Worm (Caenorhabditis elegans) whole organism, L2 larva: Measurements from ENCODE around the gene Y32B12B.2.

ENCODE experiments used
- C34F6.9 ChIP-seq: fragments of 150-350 bp; optimal IDR thresholded peaks from 2 replicates; lab custom pipeline; 2014; ENCODE audit warnings: missing biosample characterization, missing genetic modification characterization
- F13H6.1 ChIP-seq: sonication (generic microtip); optimal IDR thresholded peaks from 2 replicates; lab custom pipeline; 2016; ENCODE audit warnings: missing genetic modification characterization, missing compliant biosample characterization
- R02D3.7 ChIP-seq: fragments of 150-350 bp; optimal IDR thresholded peaks from 2 replicates; lab custom pipeline; 2014; ENCODE audit warnings: missing biosample characterization, missing genetic modification characterization
- Y55F3AM.14 ChIP-seq: fragments of 200-800 bp; sonication (Bioruptor generic); optimal IDR thresholded peaks from 2 replicates; lab custom pipeline; 2018; ENCODE audit warnings: mild to moderate bottlenecking, missing genetic modification characterization, missing compliant biosample characterization
- alr-1 ChIP-seq: fragments of 150-350 bp; optimal IDR thresholded peaks from 2 replicates; lab custom pipeline; 2014; ENCODE audit warnings: missing biosample characterization, missing genetic modification characterization
- ama-1 ChIP-seq: fragments of 150-350 bp; optimal IDR thresholded peaks from 2 replicates; lab custom pipeline; 2018; ENCODE audit warnings: inconsistent platforms
- blmp-1 ChIP-seq: sonication (generic microtip); optimal IDR thresholded peaks from 2 replicates; lab custom pipeline; 2017; ENCODE audit warnings: missing genetic modification characterization, mild to moderate bottlenecking, missing compliant biosample characterization, antibody characterized with exemption, moderate library complexity; ENCODE audit not compliant: insufficient read depth
- ceh-16 ChIP-seq: fragments of 150-350 bp; optimal IDR thresholded peaks from 2 replicates; lab custom pipeline; 2014; ENCODE audit warnings: missing biosample characterization, missing genetic modification characterization
- crh-2 ChIP-seq: sonication (generic microtip); optimal IDR thresholded peaks from 2 replicates; lab custom pipeline; 2017; ENCODE audit warnings: missing biosample characterization, missing genetic modification characterization
- dmd-4 ChIP-seq: sonication (generic microtip); optimal IDR thresholded peaks from 2 replicates; lab custom pipeline; 2017; ENCODE audit warnings: missing biosample characterization, missing genetic modification characterization
- egl-27 ChIP-seq: sonication (generic microtip); optimal IDR thresholded peaks from 3 replicates; lab custom pipeline; 2017; ENCODE audit warnings: missing biosample characterization, missing genetic modification reagents, missing genetic modification characterization
- elt-1 ChIP-seq: fragments of 150-350 bp; optimal IDR thresholded peaks from 2 replicates; lab custom pipeline; 2014; ENCODE audit warnings: missing biosample characterization, missing genetic modification characterization
- fos-1 ChIP-seq: fragments of 150-350 bp; optimal IDR thresholded peaks from 2 replicates; lab custom pipeline; 2014; ENCODE audit warnings: missing biosample characterization, missing genetic modification characterization
- gmeb-1 ChIP-seq: fragments of 150-350 bp; optimal IDR thresholded peaks from 2 replicates; lab custom pipeline; 2014; ENCODE audit warnings: missing biosample characterization, missing genetic modification characterization
- lin-13 ChIP-seq: fragments of 150-350 bp; optimal IDR thresholded peaks from 2 replicates; lab custom pipeline; 2014; ENCODE audit warnings: missing biosample characterization, missing genetic modification reagents, missing genetic modification characterization
- lin-39 ChIP-seq: fragments of 150-350 bp; optimal IDR thresholded peaks from 2 replicates; lab custom pipeline; 2014; ENCODE audit warnings: missing biosample characterization, missing genetic modification reagents, missing genetic modification characterization
- lsy-2 ChIP-seq, 2 experiments: fragments of 150-350 bp in 1 of 2; sonication (generic microtip) in 1 of 2; optimal IDR thresholded peaks; 2 replicates each; lab custom pipeline; 2014 to 2017; ENCODE audit warnings: missing biosample characterization in 2 of 2, missing genetic modification characterization in 2 of 2
- mbf-1 ChIP-seq: sonication (generic microtip); optimal IDR thresholded peaks from 2 replicates; lab custom pipeline; 2017; ENCODE audit warnings: missing biosample characterization, missing genetic modification characterization
- mdl-1 ChIP-seq, 2 experiments: fragments of 150-350 bp in 1 of 2; sonication (generic microtip) in 1 of 2; optimal IDR thresholded peaks; 2 replicates each; lab custom pipeline; 2017; ENCODE audit warnings: missing biosample characterization in 2 of 2, missing genetic modification characterization in 2 of 2
- nhr-10 ChIP-seq: sonication (generic microtip); optimal IDR thresholded peaks from 2 replicates; lab custom pipeline; 2017; ENCODE audit warnings: missing biosample characterization, missing genetic modification characterization
- nhr-12 ChIP-seq: fragments of 150-350 bp; optimal IDR thresholded peaks from 2 replicates; lab custom pipeline; 2014; ENCODE audit warnings: missing biosample characterization, missing genetic modification characterization
- nhr-129 ChIP-seq: fragments of 150-350 bp; optimal IDR thresholded peaks from 2 replicates; lab custom pipeline; 2014; ENCODE audit warnings: missing biosample characterization, missing genetic modification characterization
- nhr-21 ChIP-seq: fragments of 150-350 bp; optimal IDR thresholded peaks from 2 replicates; lab custom pipeline; 2014; ENCODE audit warnings: missing biosample characterization, missing genetic modification characterization
- nhr-237 ChIP-seq: fragments of 150-350 bp; optimal IDR thresholded peaks from 2 replicates; lab custom pipeline; 2014; ENCODE audit warnings: missing biosample characterization, missing genetic modification characterization
- nhr-25 ChIP-seq: fragments of 150-350 bp; sonication (generic microtip); optimal IDR thresholded peaks from 3 replicates; lab custom pipeline; 2014; ENCODE audit warnings: missing biosample characterization, missing genetic modification characterization
- nhr-6 ChIP-seq: fragments of 150-350 bp; optimal IDR thresholded peaks from 2 replicates; lab custom pipeline; 2014; ENCODE audit warnings: missing biosample characterization, missing genetic modification characterization
- nhr-77 ChIP-seq: fragments of 150-350 bp; optimal IDR thresholded peaks from 2 replicates; lab custom pipeline; 2014; ENCODE audit warnings: missing biosample characterization, missing genetic modification characterization
- peb-1 ChIP-seq: fragments of 150-350 bp; optimal IDR thresholded peaks from 2 replicates; lab custom pipeline; 2014; ENCODE audit warnings: missing biosample characterization, missing genetic modification characterization
- skn-1 ChIP-seq: sonication (generic microtip); optimal IDR thresholded peaks from 2 replicates; lab custom pipeline; 2017; ENCODE audit warnings: missing biosample characterization, missing genetic modification characterization
- sma-3 ChIP-seq: sonication (generic microtip); optimal IDR thresholded peaks from 2 replicates; lab custom pipeline; 2016; ENCODE audit warnings: missing genetic modification reagents, missing genetic modification characterization, missing compliant biosample characterization
- sma-9 ChIP-seq, 2 experiments: fragments of 150-350 bp in 1 of 2; sonication (generic microtip) in 1 of 2; optimal IDR thresholded peaks; 2 replicates each; lab custom pipeline; 2014 to 2016; ENCODE audit warnings: missing genetic modification characterization in 2 of 2, mild to moderate bottlenecking in 1 of 2, missing biosample characterization in 1 of 2, missing compliant biosample characterization in 1 of 2, missing genetic modification reagents in 1 of 2, moderate library complexity in 1 of 2
- zag-1 ChIP-seq: fragments of 150-350 bp; optimal IDR thresholded peaks from 2 replicates; lab custom pipeline; 2014; ENCODE audit warnings: missing biosample characterization, missing genetic modification characterization
- ztf-1 ChIP-seq: fragments of 200-800 bp; sonication (Bioruptor generic); conservative IDR thresholded peaks from 2 replicates; pipeline ENCODE4 v1.3.6; 2022; ENCODE audit warnings: missing genetic modification characterization, missing compliant biosample characterization
- ztf-11 ChIP-seq: sonication (generic microtip); optimal IDR thresholded peaks from 2 replicates; lab custom pipeline; 2017; ENCODE audit warnings: missing biosample characterization, missing genetic modification characterization
- ztf-4 ChIP-seq: fragments of 150-350 bp; optimal IDR thresholded peaks from 2 replicates; lab custom pipeline; 2014; ENCODE audit warnings: missing biosample characterization, missing genetic modification characterization

The Y32B12B.2 gene

DNA sequence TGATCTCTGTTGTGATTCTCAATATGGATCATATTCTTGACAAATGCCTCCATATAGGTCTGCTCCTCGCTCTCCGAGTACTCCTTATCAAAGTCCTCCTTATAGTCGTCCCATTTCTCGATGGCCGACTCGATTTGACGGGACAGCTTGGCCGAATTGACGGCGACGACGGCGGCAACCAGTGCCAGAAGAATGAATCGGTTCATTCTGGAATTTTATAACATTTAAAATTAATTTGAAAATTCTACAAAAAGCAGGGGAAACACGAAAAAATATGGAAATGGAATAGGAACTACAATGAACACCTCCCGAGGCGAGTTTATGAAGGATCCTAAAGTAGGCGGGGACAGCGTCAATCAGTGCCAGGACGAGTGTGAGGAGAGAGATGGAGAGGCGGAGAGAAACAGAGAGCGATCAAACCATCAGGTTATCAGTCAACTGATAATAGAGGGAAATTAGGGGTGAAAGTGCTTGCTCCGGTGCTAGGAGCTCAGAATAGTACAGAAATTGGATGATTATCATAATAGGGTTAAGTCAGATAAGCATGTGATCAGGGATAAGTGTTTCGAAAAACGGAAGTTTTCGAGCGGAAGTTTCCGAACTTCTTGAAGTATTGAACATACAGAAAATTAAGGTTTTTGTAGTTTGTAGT, 57.1 kb downstream of the Y32B12B.2 start, which contains the start of gene cpl-1:
Gene cpl-1 (minus strand): TSS at position 207 of the 652 bp plus-strand sequence.
- TF ChIP-seq ztf-1 (GFP tag; lab: Robert Waterston, UW) (no peak), nhr-237 (tag; lab: Kevin White, UChicago) (no peak), lsy-2 (tag; optimal IDR thresholded peaks at IDR 0.05; lab: Kevin White, UChicago) (peak in 1 of 2 experiments; percentile 37), ama-1 (peak; percentile 70), mdl-1 (tag; optimal IDR thresholded peaks at IDR 0.05; lab: Kevin White, UChicago) (no peak), blmp-1 (peak; percentile 9), sma-3 (no peak), zag-1 (no peak), mbf-1 (tag; lab: Kevin White, UChicago) (no peak), F13H6.1 (peak; percentile 25), R02D3.7 (tag; lab: Kevin White, UChicago) (no peak), nhr-12 (tag; lab: Kevin White, UChicago) (no peak), ceh-16 (tag; lab: Kevin White, UChicago) (no peak), nhr-25 (tag; lab: Kevin White, UChicago) (no peak), crh-2 (peak; percentile 20), lin-39 (tag; lab: Kevin White, UChicago) (no peak), gmeb-1 (tag; lab: Kevin White, UChicago) (no peak), egl-27 (tag; lab: Kevin White, UChicago) (no peak), nhr-129 (tag; lab: Kevin White, UChicago) (peak; percentile 33), elt-1 (tag; lab: Kevin White, UChicago) (no peak), fos-1 (tag; lab: Kevin White, UChicago) (peak; percentile 56), skn-1 (tag; lab: Kevin White, UChicago) (no peak), Y55F3AM.14 (GFP tag; lab: Kevin White, UChicago) (no peak), sma-9 (GFP tag; optimal IDR thresholded peaks at IDR 0.05; lab: Kevin White, UChicago) (peak; percentile 38), sma-9 (tag; optimal IDR thresholded peaks at IDR 0.05; lab: Kevin White, UChicago) (no peak), nhr-21 (tag; lab: Kevin White, UChicago) (no peak), nhr-10 (no peak), nhr-6 (no peak)

DNA sequence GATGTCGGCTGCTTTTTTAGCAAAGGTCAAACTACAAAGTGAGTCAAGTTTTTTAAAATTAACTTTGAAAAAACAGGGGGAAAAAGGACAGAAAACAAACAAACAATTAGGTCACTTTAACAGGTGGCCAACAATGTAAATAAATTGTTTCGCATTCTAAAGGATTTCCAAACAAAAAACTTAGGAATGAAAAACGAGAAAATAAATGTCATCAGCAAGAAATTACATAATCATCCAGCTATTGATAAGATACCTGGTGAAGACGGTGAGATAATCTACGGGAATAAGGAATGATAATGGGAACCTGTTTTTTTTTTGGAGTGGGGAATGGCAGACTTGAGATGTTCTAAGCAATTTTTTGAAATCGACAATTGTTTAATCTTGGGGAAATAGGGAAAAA, 57.9 kb downstream of the Y32B12B.2 start:
- TF ChIP-seq alr-1 (tag; lab: Kevin White, UChicago) (no peak), nhr-25 (tag; lab: Kevin White, UChicago) (no peak), lin-39 (tag; lab: Kevin White, UChicago) (no peak), zag-1 (no peak), elt-1 (tag; lab: Kevin White, UChicago) (no peak), ztf-4 (tag; lab: Kevin White, UChicago) (no peak), lsy-2 (tag; optimal IDR thresholded peaks at IDR 0.05; lab: Kevin White, UChicago) (no peak), lin-13 (no peak), dmd-4 (tag; lab: Kevin White, UChicago) (no peak), F13H6.1 (no peak), sma-3 (no peak), ztf-11 (no peak), peb-1 (no peak), nhr-237 (tag; lab: Kevin White, UChicago) (no peak), egl-27 (tag; lab: Kevin White, UChicago) (no peak), skn-1 (tag; lab: Kevin White, UChicago) (no peak), nhr-6 (no peak), gmeb-1 (tag; lab: Kevin White, UChicago) (no peak)

- TF ChIP-seq nhr-77 (tag; lab: Kevin White, UChicago), result no peak
- TF ChIP-seq ama-1, result peak; percentile 29
- TF ChIP-seq mdl-1 (tag; optimal IDR thresholded peaks at IDR 0.05; lab: Kevin White, UChicago), result no peak
- TF ChIP-seq lsy-2 (tag; optimal IDR thresholded peaks at IDR 0.05; lab: Kevin White, UChicago), result peak in 1 of 2 experiments; percentile 18
- no peak for TF ChIP-seq nhr-25 (tag; lab: Kevin White, UChicago)
- TF ChIP-seq C34F6.9, result no peak
- peak; percentile 21 for TF ChIP-seq nhr-129 (tag; lab: Kevin White, UChicago)
Measured at ce11 chrV:16598437-16598836, 60.2 kb downstream of the Y32B12B.2 start.
